Worm (Caenorhabditis elegans) whole organism, L1 larva: ENCODE results near the gene ZK563.2.

Source experiments
- C16A3.4 ChIP-seq: fragments of 150-350 bp; optimal IDR thresholded peaks from 2 replicates; lab custom pipeline; 2014; ENCODE audit warnings: missing biosample characterization, missing genetic modification characterization
- F16B12.6 ChIP-seq: fragments of 150-350 bp; optimal IDR thresholded peaks from 2 replicates; lab custom pipeline; 2014; ENCODE audit warnings: missing biosample characterization, missing genetic modification characterization
- aly-2 ChIP-seq: fragments of 150-350 bp; optimal IDR thresholded peaks from 2 replicates; lab custom pipeline; 2014; ENCODE audit warnings: missing biosample characterization, missing genetic modification characterization
- blmp-1 ChIP-seq: fragments of 150-350 bp; optimal IDR thresholded peaks from 2 replicates; lab custom pipeline; 2014; ENCODE audit warnings: missing biosample characterization, missing genetic modification characterization
- ceh-63 ChIP-seq: fragments of 200-800 bp; sonication (Bioruptor generic); optimal IDR thresholded peaks from 2 replicates; lab custom pipeline; 2018; ENCODE audit warnings: mild to moderate bottlenecking, missing genetic modification characterization, missing compliant biosample characterization
- ceh-8 ChIP-seq: fragments of 200-800 bp; sonication (Bioruptor generic); optimal IDR thresholded peaks from 2 replicates; lab custom pipeline; 2018; ENCODE audit warnings: mild to moderate bottlenecking, missing genetic modification characterization, moderate library complexity, missing compliant biosample characterization
- dpl-1 ChIP-seq, 3 experiments: fragments of 150-350 bp in 2 of 3; sonication (generic microtip) in 1 of 3; optimal IDR thresholded peaks; 2 replicates each; lab custom pipeline; 2014 to 2017; ENCODE audit warnings: missing biosample characterization in 3 of 3, missing genetic modification characterization in 3 of 3, missing genetic modification reagents in 3 of 3
- dsc-1 ChIP-seq: sonication (generic microtip); optimal IDR thresholded peaks from 2 replicates; lab custom pipeline; 2016; ENCODE audit warnings: mild to moderate bottlenecking, missing genetic modification characterization, missing compliant biosample characterization
- efl-1 ChIP-seq, 4 experiments: fragments of 150-350 bp; optimal IDR thresholded peaks in 3 of 4; peaks in 1 of 4; 1 replicate in 1 of 4; 2 replicates in 3 of 4; lab custom pipeline; 2014; ENCODE audit warnings: missing biosample characterization in 2 of 4, missing genetic modification characterization in 2 of 4, missing genetic modification reagents in 2 of 4
- efl-3 ChIP-seq: fragments of 200-800 bp; sonication (Bioruptor generic); optimal IDR thresholded peaks from 2 replicates; lab custom pipeline; 2018; ENCODE audit warnings: mild to moderate bottlenecking, missing genetic modification characterization, missing compliant biosample characterization
- egl-13 ChIP-seq: sonication (generic microtip); optimal IDR thresholded peaks from 2 replicates; lab custom pipeline; 2016; ENCODE audit warnings: missing genotype, missing genetic modification reagents, missing genetic modification characterization, missing compliant biosample characterization
- elt-2 ChIP-seq: sonication (generic microtip); optimal IDR thresholded peaks from 2 replicates; lab custom pipeline; 2016; ENCODE audit warnings: missing genetic modification characterization, mild to moderate bottlenecking, inconsistent platforms, missing compliant biosample characterization, missing genetic modification reagents
- elt-3 ChIP-seq, 6 experiments: fragments of 150-350 bp in 1 of 6; sonication (generic microtip); optimal IDR thresholded peaks; 2 replicates each; lab custom pipeline; 2017 to 2018; ENCODE audit warnings: missing biosample characterization in 6 of 6, missing genetic modification characterization in 6 of 6, inconsistent platforms in 1 of 6
- fkh-4 ChIP-seq: sonication (generic microtip); optimal IDR thresholded peaks from 2 replicates; lab custom pipeline; 2016; ENCODE audit warnings: missing compliant biosample characterization, missing genetic modification characterization, borderline replicate concordance
- fkh-8 ChIP-seq: sonication (generic microtip); optimal IDR thresholded peaks from 2 replicates; lab custom pipeline; 2016; ENCODE audit warnings: mild to moderate bottlenecking, missing genetic modification characterization, missing compliant biosample characterization
- fos-1 ChIP-seq: fragments of 150-350 bp; optimal IDR thresholded peaks from 2 replicates; lab custom pipeline; 2014; ENCODE audit warnings: missing biosample characterization, missing genetic modification characterization
- grh-1 ChIP-seq: fragments of 200-800 bp; sonication (Bioruptor generic); IDR thresholded peaks from 2 replicates; pipeline ENCODE4 v1.3.6; 2022; ENCODE audit warnings: missing genetic modification reagents, missing genetic modification characterization, missing compliant biosample characterization
- hpl-2 ChIP-seq: fragments of 150-350 bp; optimal IDR thresholded peaks from 2 replicates; lab custom pipeline; 2014; ENCODE audit warnings: missing biosample characterization, missing genetic modification reagents, missing genetic modification characterization
- isw-1 ChIP-seq: fragments of 200-800 bp; sonication (Bioruptor generic); IDR thresholded peaks from 2 replicates; pipeline ENCODE4 v1.3.6; 2022; ENCODE audit warnings: missing genetic modification characterization, missing compliant biosample characterization
- lin-13 ChIP-seq: fragments of 150-350 bp; optimal IDR thresholded peaks from 2 replicates; lab custom pipeline; 2014; ENCODE audit warnings: missing biosample characterization, missing genetic modification reagents, missing genetic modification characterization
- lin-14 ChIP-seq: fragments of 200-800 bp; sonication (Bioruptor generic); optimal IDR thresholded peaks from 2 replicates; lab custom pipeline; 2018; ENCODE audit warnings: mild to moderate bottlenecking, missing genetic modification characterization, moderate library complexity, missing compliant biosample characterization
- lin-15B ChIP-seq: fragments of 150-350 bp; sonication (generic microtip); optimal IDR thresholded peaks from 3 replicates; lab custom pipeline; 2014; ENCODE audit warnings: missing biosample characterization, missing genetic modification characterization
- lin-35 ChIP-seq, 2 experiments: fragments of 150-350 bp; optimal IDR thresholded peaks; 2 replicates each; lab custom pipeline; 2014; ENCODE audit warnings: missing biosample characterization in 2 of 2, missing genetic modification characterization in 2 of 2, missing genetic modification reagents in 2 of 2
- lir-3 ChIP-seq: sonication (generic microtip); optimal IDR thresholded peaks from 2 replicates; lab custom pipeline; 2016; ENCODE audit warnings: mild to moderate bottlenecking, missing genetic modification characterization, moderate library complexity, missing compliant biosample characterization; ENCODE audit not compliant: poor library complexity
- lsy-2 ChIP-seq, 2 experiments: fragments of 150-350 bp; optimal IDR thresholded peaks; 2 replicates each; lab custom pipeline; 2014; ENCODE audit warnings: missing biosample characterization in 2 of 2, missing genetic modification characterization in 2 of 2
- mdl-1 ChIP-seq, 2 experiments: fragments of 150-350 bp; optimal IDR thresholded peaks; 2 replicates each; lab custom pipeline; 2014 to 2017; ENCODE audit warnings: missing biosample characterization in 2 of 2, missing genetic modification characterization in 2 of 2, inconsistent platforms in 1 of 2
- mep-1 ChIP-seq: fragments of 150-350 bp; optimal IDR thresholded peaks from 2 replicates; lab custom pipeline; 2014; ENCODE audit warnings: missing biosample characterization, missing genetic modification characterization
- nhr-11 ChIP-seq: fragments of 150-350 bp; optimal IDR thresholded peaks from 2 replicates; lab custom pipeline; 2014; ENCODE audit warnings: missing biosample characterization, missing genetic modification characterization
- nhr-12 ChIP-seq: sonication (generic microtip); optimal IDR thresholded peaks from 2 replicates; lab custom pipeline; 2017; ENCODE audit warnings: missing biosample characterization, missing genetic modification characterization
- nhr-19 ChIP-seq: fragments of 200-800 bp; sonication (Bioruptor generic); conservative IDR thresholded peaks from 2 replicates; pipeline ENCODE4 v1.3.6; 2022; ENCODE audit warnings: missing genetic modification characterization, missing compliant biosample characterization
- nhr-237 ChIP-seq: fragments of 150-350 bp; optimal IDR thresholded peaks from 2 replicates; lab custom pipeline; 2014; ENCODE audit warnings: missing biosample characterization, missing genetic modification characterization
- nhr-28 ChIP-seq: fragments of 150-350 bp; optimal IDR thresholded peaks from 2 replicates; lab custom pipeline; 2014; ENCODE audit warnings: missing biosample characterization, missing genetic modification characterization
- nhr-76 ChIP-seq: sonication (generic microtip); optimal IDR thresholded peaks from 2 replicates; lab custom pipeline; 2017; ENCODE audit warnings: missing biosample characterization, missing genetic modification characterization
- nhr-77 ChIP-seq: fragments of 150-350 bp; optimal IDR thresholded peaks from 2 replicates; lab custom pipeline; 2014; ENCODE audit warnings: missing biosample characterization, missing genetic modification characterization
- nhr-84 ChIP-seq: sonication (generic microtip); optimal IDR thresholded peaks from 2 replicates; lab custom pipeline; 2017; ENCODE audit warnings: missing biosample characterization, missing genetic modification characterization
- nhr-85 ChIP-seq: sonication (generic microtip); peaks from one replicate; lab custom pipeline; 2016; ENCODE audit warnings: missing genetic modification characterization, inconsistent platforms, missing compliant biosample characterization
- nhr-90 ChIP-seq: sonication (generic microtip); optimal IDR thresholded peaks from 2 replicates; lab custom pipeline; 2016; ENCODE audit warnings: mild to moderate bottlenecking, missing genetic modification characterization, missing compliant biosample characterization; ENCODE audit not compliant: poor library complexity
- pag-3 ChIP-seq: sonication (generic microtip); optimal IDR thresholded peaks from 2 replicates; lab custom pipeline; 2017; ENCODE audit warnings: missing genetic modification characterization, mild to moderate bottlenecking, missing compliant biosample characterization, antibody characterized with exemption, borderline replicate concordance; ENCODE audit not compliant: insufficient read depth
- pax-3 ChIP-seq: fragments of 200-800 bp; sonication (Bioruptor generic); optimal IDR thresholded peaks from 2 replicates; lab custom pipeline; 2018; ENCODE audit warnings: mild to moderate bottlenecking, missing genetic modification characterization, moderate library complexity, missing compliant biosample characterization
- rnt-1 ChIP-seq: sonication (generic microtip); optimal IDR thresholded peaks from 2 replicates; lab custom pipeline; 2016; ENCODE audit warnings: mild to moderate bottlenecking, missing genetic modification characterization, moderate library complexity, missing compliant biosample characterization
- skn-1 ChIP-seq: fragments of 150-350 bp; optimal IDR thresholded peaks from 2 replicates; lab custom pipeline; 2014; ENCODE audit warnings: missing biosample characterization, missing genetic modification characterization
- snu-23 ChIP-seq: sonication (generic microtip); optimal IDR thresholded peaks from 2 replicates; lab custom pipeline; 2016; ENCODE audit warnings: missing genetic modification characterization, missing compliant biosample characterization
- sox-4 ChIP-seq: sonication (generic microtip); optimal IDR thresholded peaks from 2 replicates; lab custom pipeline; 2016; ENCODE audit warnings: missing genetic modification characterization, missing compliant biosample characterization
- sptf-1 ChIP-seq: fragments of 150-350 bp; optimal IDR thresholded peaks from 2 replicates; lab custom pipeline; 2014; ENCODE audit warnings: missing biosample characterization, missing genetic modification characterization
- sup-37 ChIP-seq: fragments of 200-800 bp; sonication (Bioruptor generic); optimal IDR thresholded peaks from 2 replicates; lab custom pipeline; 2018; ENCODE audit warnings: mild to moderate bottlenecking, missing genetic modification characterization, missing compliant biosample characterization
- swsn-7 ChIP-seq: sonication (generic microtip); optimal IDR thresholded peaks from 2 replicates; lab custom pipeline; 2016; ENCODE audit warnings: missing genetic modification characterization, missing compliant biosample characterization
- tbx-2 ChIP-seq: sonication (generic microtip); optimal IDR thresholded peaks from 2 replicates; lab custom pipeline; 2016; ENCODE audit warnings: missing genetic modification characterization, missing compliant biosample characterization
- tlp-1 ChIP-seq: fragments of 150-350 bp; optimal IDR thresholded peaks from 2 replicates; lab custom pipeline; 2014; ENCODE audit warnings: missing biosample characterization, missing genetic modification characterization
- unc-130 ChIP-seq: fragments of 150-350 bp; optimal IDR thresholded peaks from 2 replicates; lab custom pipeline; 2017; ENCODE audit warnings: missing biosample characterization, missing genetic modification characterization, inconsistent platforms
- unc-86 ChIP-seq: sonication (generic microtip); optimal IDR thresholded peaks from 2 replicates; lab custom pipeline; 2016; ENCODE audit warnings: missing genetic modification characterization, missing compliant biosample characterization
- vab-15 ChIP-seq: sonication (generic microtip); optimal IDR thresholded peaks from 2 replicates; lab custom pipeline; 2017; ENCODE audit warnings: missing genotype, mild to moderate bottlenecking, missing genetic modification characterization, missing compliant biosample characterization
- zag-1 ChIP-seq: fragments of 150-350 bp; optimal IDR thresholded peaks from 2 replicates; lab custom pipeline; 2014; ENCODE audit warnings: missing biosample characterization, missing genetic modification characterization
- ztf-4 ChIP-seq: fragments of 150-350 bp; optimal IDR thresholded peaks from 2 replicates; lab custom pipeline; 2014; ENCODE audit warnings: missing biosample characterization, missing genetic modification characterization

The ZK563.2 gene

ce11 chrX:3371264-3371663 lies 2.5 kb downstream of the ZK563.2 start (continued):
- TF ChIP-seq mep-1 (tag; lab: Kevin White, UChicago) (peak; percentile 64), nhr-76 (peak; percentile 14), elt-2 (tag; lab: Kevin White, UChicago) (peak; percentile 19), tlp-1 (tag; lab: Kevin White, UChicago) (no peak), grh-1 (peak; percentile 20; the same call in 1 of the 2 replicates), sox-4 (tag; lab: Kevin White, UChicago) (no peak), pag-3 (no peak), nhr-90 (tag; lab: Kevin White, UChicago) (peak; percentile 71), ceh-8 (GFP tag; lab: Kevin White, UChicago) (peak; percentile 43), ztf-4 (no peak), lsy-2 (tag; optimal IDR thresholded peaks at IDR 0.05; lab: Kevin White, UChicago) (peak; percentile 30 to 67), dpl-1 (GFP tag; optimal IDR thresholded peaks at IDR 0.05; lab: Kevin White, UChicago) (peak in 2 of 3 experiments; percentile 10 to 21), dsc-1 (peak; percentile 74), mdl-1 (tag; optimal IDR thresholded peaks at IDR 0.05; lab: Kevin White, UChicago) (peak in 1 of 2 experiments; percentile 68), efl-3 (no peak), skn-1 (tag; lab: Kevin White, UChicago) (peak; percentile 35), snu-23 (GFP tag; lab: Kevin White, UChicago) (peak; percentile 83), C16A3.4 (tag; lab: Kevin White, UChicago) (peak; percentile 77), ceh-63 (GFP tag; lab: Kevin White, UChicago) (no peak), sup-37 (no peak), unc-130 (tag; lab: Kevin White, UChicago) (peak; percentile 11), vab-15 (peak; percentile 12), lir-3 (peak; percentile 50), zag-1 (tag; lab: Kevin White, UChicago) (no peak), elt-3 (tag; optimal IDR thresholded peaks at IDR 0.05; lab: Kevin White, UChicago) (peak in 2 of 6 experiments; percentile 18 to 49), lin-13 (GFP tag; lab: Kevin White, UChicago) (peak; percentile 5), rnt-1 (peak; percentile 75), nhr-237 (tag; lab: Kevin White, UChicago) (peak; percentile 37), lin-35 (GFP tag; optimal IDR thresholded peaks at IDR 0.05; lab: Kevin White, UChicago) (peak; percentile 49 to 70), hpl-2 (GFP tag; lab: Kevin White, UChicago) (no peak), nhr-12 (tag; lab: Kevin White, UChicago) (no peak), pax-3 (tag; lab: Kevin White, UChicago) (no peak), isw-1 (GFP tag; lab: Robert Waterston, UW) (peak; percentile 38), nhr-84 (tag; lab: Kevin White, UChicago) (no peak), lin-15B (tag; lab: Kevin White, UChicago) (no peak), nhr-77 (tag; lab: Kevin White, UChicago) (peak; percentile 74), nhr-19 (GFP tag; lab: Robert Waterston, UW) (peak; percentile 77), egl-13 (tag; lab: Kevin White, UChicago) (peak; percentile 27), unc-86 (tag; lab: Kevin White, UChicago) (peak; percentile 66), fkh-4 (tag; lab: Kevin White, UChicago) (no peak), sptf-1 (tag; lab: Kevin White, UChicago) (no peak), aly-2 (tag; lab: Kevin White, UChicago) (peak; percentile 1), tbx-2 (tag; lab: Kevin White, UChicago) (peak; percentile 71), fkh-8 (tag; lab: Kevin White, UChicago) (peak; percentile 68), F16B12.6 (no peak), nhr-85 (tag; lab: Kevin White, UChicago) (peak; percentile 66), fos-1 (tag; lab: Kevin White, UChicago) (peak; percentile 49), swsn-7 (tag; lab: Kevin White, UChicago) (peak; percentile 71), efl-1 (optimal IDR thresholded peaks at IDR 0.05; lab: Kevin White, UChicago) (peak; percentile 39 to 40), efl-1 (GFP tag; optimal IDR thresholded peaks at IDR 0.05 in 1 of 2; lab: Kevin White, UChicago) (peak in 1 of 2 experiments; percentile 7), lin-14 (GFP tag; lab: Kevin White, UChicago) (peak; percentile 80), blmp-1 (tag; lab: Kevin White, UChicago) (no peak), nhr-28 (no peak), nhr-11 (tag; lab: Kevin White, UChicago) (no peak)
